Worm (Caenorhabditis elegans): ENCODE data around the gene ZC302.3.

DNA sequence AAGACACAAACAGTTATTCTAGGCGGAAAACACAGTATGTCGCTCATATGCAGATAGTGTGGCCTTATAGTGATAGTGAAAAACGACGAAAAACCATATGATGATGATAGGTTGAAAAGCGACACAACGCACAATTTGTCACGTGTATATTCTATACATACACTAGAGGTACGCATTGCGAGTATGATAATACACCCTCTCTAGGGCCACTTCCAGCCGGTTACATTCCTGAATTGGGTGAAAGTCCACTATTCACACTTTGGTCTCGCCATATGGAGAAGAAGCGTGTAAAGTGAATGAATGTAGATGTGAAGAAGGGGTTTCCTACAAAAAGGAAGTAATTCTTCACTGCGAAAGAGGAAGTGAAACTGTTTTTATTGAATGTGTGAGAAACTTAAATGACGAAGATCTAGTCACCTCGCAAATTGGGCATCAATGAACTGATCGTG lies 11.8 kb downstream of the ZC302.3 start:
- TF ChIP-seq flt-1 (GFP tag; IDR thresholded peaks at IDR 0.05) (no peak), ref-1 (GFP tag; conservative IDR thresholded peaks at IDR 0.05) (no peak), cog-1 (tag; optimal IDR thresholded peaks at IDR 0.05) (no peak), med-1 (GFP tag; optimal IDR thresholded peaks at IDR 0.05; ENCODE audit: insufficient read depth) (no peak), T22C8.4 (GFP tag; IDR thresholded peaks at IDR 0.05) (no peak), ztf-29 (GFP tag; IDR thresholded peaks at IDR 0.05) (no peak), tab-1 (GFP tag; IDR thresholded peaks at IDR 0.05) (no peak)

Measured in whole organism, midembryonic.